Worm (Caenorhabditis elegans) whole organism, early embryonic: ENCODE measurements around the gene skr-12.

ENCODE experiments used
- B0310.2 ChIP-seq: sonication (generic microtip); optimal IDR thresholded peaks from 2 replicates; lab custom pipeline; 2016; ENCODE audit warnings: mild to moderate bottlenecking, missing genetic modification characterization, missing compliant biosample characterization
- aly-1 ChIP-seq: sonication (generic microtip); optimal IDR thresholded peaks from 2 replicates; lab custom pipeline; 2016; ENCODE audit warnings: missing genetic modification characterization, missing compliant biosample characterization
- ama-1 ChIP-seq: fragments of 150-350 bp; optimal IDR thresholded peaks from 2 replicates; lab custom pipeline; 2014
- ceh-13 ChIP-seq: fragments of 200-800 bp; sonication (Bioruptor generic); optimal IDR thresholded peaks from 2 replicates; lab custom pipeline; 2018; ENCODE audit warnings: mild to moderate bottlenecking, missing genetic modification characterization, missing compliant biosample characterization
- ets-7 ChIP-seq: sonication (generic microtip); optimal IDR thresholded peaks from 2 replicates; lab custom pipeline; 2016; ENCODE audit warnings: missing genotype, missing genetic modification characterization, missing compliant biosample characterization
- pes-1 ChIP-seq: fragments of 200-800 bp; sonication (Bioruptor generic); IDR thresholded peaks from 2 replicates; pipeline ENCODE4 v1.3.6; 2022; ENCODE audit warnings: missing genetic modification reagents, missing genetic modification characterization, missing compliant biosample characterization
- scrt-1 ChIP-seq: fragments of 200-800 bp; sonication (Bioruptor generic); IDR thresholded peaks from 2 replicates; pipeline ENCODE4 v1.3.6; 2022; ENCODE audit warnings: missing genetic modification characterization, missing compliant biosample characterization
- sea-1 ChIP-seq: fragments of 200-800 bp; sonication (Bioruptor generic); conservative IDR thresholded peaks from 2 replicates; pipeline ENCODE4 v1.3.6; 2022; ENCODE audit warnings: missing genetic modification characterization, missing compliant biosample characterization
- tbx-11 ChIP-seq: fragments of 200-800 bp; sonication (Bioruptor generic); IDR thresholded peaks from 2 replicates; pipeline ENCODE4 v1.3.6; 2022; ENCODE audit warnings: missing genetic modification characterization, missing compliant biosample characterization
- tbx-37 ChIP-seq: fragments of 200-800 bp; sonication (Bioruptor generic); conservative IDR thresholded peaks from 2 replicates; pipeline ENCODE4 v1.3.6; 2022; ENCODE audit warnings: missing genetic modification reagents, missing genetic modification characterization, missing compliant biosample characterization

ce11 chrIV:17166974-17167373, at the start of gene skr-12:
- no peak for TF ChIP-seq aly-1 (tag; lab: Kevin White, UChicago)
- TF ChIP-seq tbx-37 (GFP tag; lab: Robert Waterston, UW), result no peak
- TF ChIP-seq ama-1, result no peak
- no peak for TF ChIP-seq sea-1
- TF ChIP-seq pes-1 (GFP tag; lab: Robert Waterston, UW), result no peak
- TF ChIP-seq B0310.2, result no peak
- TF ChIP-seq ets-7 (tag; lab: Kevin White, UChicago), result no peak
- no peak for TF ChIP-seq tbx-11 (GFP tag; lab: Robert Waterston, UW)
- no peak for TF ChIP-seq ceh-13 (GFP tag; lab: Kevin White, UChicago)
- TF ChIP-seq scrt-1 (GFP tag; lab: Robert Waterston, UW), result no peak
